Fruit fly (Drosophila melanogaster): ENCODE measurements around the gene Traf6.

Gene Traf6

DNA sequence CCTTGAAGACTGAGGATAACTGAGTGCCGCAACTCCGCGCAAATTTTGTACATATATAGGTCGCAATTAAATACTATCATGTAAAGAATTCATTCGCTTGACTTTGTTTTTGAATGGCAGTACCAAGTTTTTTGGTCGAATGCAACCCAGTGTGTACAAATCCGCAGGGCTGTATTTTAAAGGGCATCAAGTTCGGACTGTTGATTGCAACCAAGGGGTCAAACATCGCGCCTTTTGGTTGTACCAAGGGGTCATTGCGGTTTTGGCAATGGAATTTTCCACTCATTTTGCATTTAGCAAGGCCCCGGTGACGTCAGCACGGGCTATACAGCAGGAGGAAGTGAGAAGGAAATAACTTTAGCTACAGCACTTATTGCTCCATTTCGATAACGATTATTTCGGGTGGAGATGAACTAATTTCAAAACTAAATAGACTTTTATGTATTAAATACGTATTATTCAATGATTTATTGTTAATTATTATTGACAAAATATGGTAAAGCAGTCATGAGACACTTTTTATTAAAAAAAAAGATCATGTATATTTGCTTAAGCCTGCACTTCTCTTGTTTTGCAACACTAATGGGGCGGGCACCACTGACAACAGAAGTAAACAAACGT lies 25.4 kb downstream of the Traf6 start, which contains the start of gene CG10958 (continued):
- peak; percentile 49 for TF ChIP-seq Hr3 (GFP tag; optimal IDR thresholded peaks at IDR 0.05)
- no peak for TF ChIP-seq Kr (GFP tag; optimal IDR thresholded peaks at IDR 0.05)
- TF ChIP-seq Fer2 (tag; optimal IDR thresholded peaks at IDR 0.05) = peak; percentile 18
- no peak for TF ChIP-seq Gsc (GFP tag; IDR thresholded peaks at IDR 0.05)
- TF ChIP-seq CG3065 (GFP tag; optimal IDR thresholded peaks at IDR 0.05) = peak; percentile 36
- peak; percentile 59 for TF ChIP-seq CG4424 (GFP tag; optimal IDR thresholded peaks at IDR 0.05)
- TF ChIP-seq CG1603 (tag; optimal IDR thresholded peaks at IDR 0.05) = peak; percentile 34
- TF ChIP-seq chm (GFP tag; IDR thresholded peaks at IDR 0.05) = no peak
- TF ChIP-seq CG10267 (tag; optimal IDR thresholded peaks at IDR 0.05) = peak; percentile 93
- TF ChIP-seq CG1792 (GFP tag; optimal IDR thresholded peaks at IDR 0.05) = no peak
- TF ChIP-seq usp (GFP tag; optimal IDR thresholded peaks at IDR 0.05) = no peak
- TF ChIP-seq CG3726 (GFP tag; IDR thresholded peaks at IDR 0.05) = no peak
- TF ChIP-seq ssp (GFP tag; IDR thresholded peaks at IDR 0.05) = peak; percentile 38; the same call in 1 of the 2 replicates
- TF ChIP-seq tup (GFP tag; optimal IDR thresholded peaks at IDR 0.05) = peak; percentile 20
- TF ChIP-seq Sry-β (GFP tag; optimal IDR thresholded peaks at IDR 0.05) = peak; percentile 85
- TF ChIP-seq CG11723 (GFP tag; optimal IDR thresholded peaks at IDR 0.05) = peak; percentile 11

DNA sequence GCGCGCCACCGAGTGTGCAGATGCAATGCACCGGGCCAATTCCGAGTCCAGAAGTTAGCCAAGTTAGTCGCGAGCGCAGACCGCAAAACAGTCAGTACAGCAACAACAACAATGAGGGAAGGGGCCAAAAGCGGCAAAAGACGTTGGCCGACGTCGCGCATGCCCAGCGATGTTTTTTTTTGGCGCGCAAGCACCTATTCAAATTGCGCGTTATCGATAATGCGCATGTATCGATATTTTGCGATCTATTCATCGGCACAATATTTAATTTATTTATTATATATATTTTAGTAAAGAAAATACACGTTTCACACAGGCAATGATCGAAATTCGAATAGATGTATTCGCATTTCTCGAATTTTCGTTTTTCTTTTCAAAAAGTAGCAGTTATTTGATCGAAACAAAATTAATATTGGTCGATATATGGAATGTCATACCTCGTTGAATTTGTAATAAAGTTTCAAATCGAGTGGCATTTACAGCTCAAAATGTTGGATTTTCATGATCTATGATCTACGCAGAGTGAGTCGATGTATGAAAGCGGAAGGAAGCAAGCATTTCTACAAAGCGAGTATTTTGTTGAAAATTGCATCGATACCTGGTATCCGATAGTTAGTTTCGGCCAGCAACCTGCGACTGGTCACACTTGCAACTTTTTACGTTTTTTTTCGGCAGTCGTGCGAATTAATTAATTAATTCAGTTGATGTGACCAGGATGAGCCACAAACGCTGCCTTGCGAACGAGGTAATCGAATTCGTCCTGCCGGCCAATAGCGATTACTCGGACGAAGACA lies 27.8 kb downstream of the Traf6 start, which contains the start of gene CG2116:
Gene CG2116, plus strand, starts transcription at position 609 of the 794 bp plus-strand sequence.
- TF ChIP-seq CkIIα-i1 (GFP tag; IDR thresholded peaks at IDR 0.05) (no peak), Gsc (GFP tag; IDR thresholded peaks at IDR 0.05) (no peak), CG5953 (GFP tag; IDR thresholded peaks at IDR 0.05) (no peak), CG11398 (GFP tag; optimal IDR thresholded peaks at IDR 0.05) (no peak), CG30431 (GFP tag; optimal IDR thresholded peaks at IDR 0.05) (no peak), CG7745 (tag; optimal IDR thresholded peaks at IDR 0.05) (peak; percentile 90), CG3407 (GFP tag; optimal IDR thresholded peaks at IDR 0.05) (no peak), CG10147 (GFP tag; optimal IDR thresholded peaks at IDR 0.05) (no peak), Oaz (GFP tag; IDR thresholded peaks at IDR 0.05) (no peak), h (optimal IDR thresholded peaks at IDR 0.05) (no peak), Hr39 (optimal IDR thresholded peaks at IDR 0.05) (no peak), gem (tag; optimal IDR thresholded peaks at IDR 0.05) (no peak), Jarid2 (GFP tag; optimal IDR thresholded peaks at IDR 0.05) (no peak), CG2199 (GFP tag; IDR thresholded peaks at IDR 0.05) (no peak), CG3995 (GFP tag; optimal IDR thresholded peaks at IDR 0.05) (peak; percentile 46), Hey (tag; optimal IDR thresholded peaks at IDR 0.05) (no peak), bab2 (GFP tag; optimal IDR thresholded peaks at IDR 0.05) (no peak), lmd (GFP tag; IDR thresholded peaks at IDR 0.05) (no peak), CG17829 (tag; optimal IDR thresholded peaks at IDR 0.05) (peak; percentile 3), CG16815 (GFP tag; optimal IDR thresholded peaks at IDR 0.05) (no peak), Myb (GFP tag; optimal IDR thresholded peaks at IDR 0.05) (peak; percentile 47), nau (GFP tag; optimal IDR thresholded peaks at IDR 0.05) (no peak), cad (GFP tag; optimal IDR thresholded peaks at IDR 0.05) (no peak), CG11504 (tag; optimal IDR thresholded peaks at IDR 0.05) (peak; percentile 25), Rfx (GFP tag; IDR thresholded peaks at IDR 0.05) (no peak), tna (GFP tag; IDR thresholded peaks at IDR 0.05; ENCODE audit: partially characterized antibody) (0 out of 2 replicates have a peak, but pooled peaks have one; percentile 11), bigmax (GFP tag; optimal IDR thresholded peaks at IDR 0.05) (no peak), CG5245 (GFP tag; optimal IDR thresholded peaks at IDR 0.05) (no peak), fru (optimal IDR thresholded peaks at IDR 0.05) (no peak), Ssrp (tag; optimal IDR thresholded peaks at IDR 0.05) (no peak), fd3F (GFP tag; optimal IDR thresholded peaks at IDR 0.05) (no peak), stwl (tag; optimal IDR thresholded peaks at IDR 0.05) (peak; percentile 18), CG2120 (GFP tag; optimal IDR thresholded peaks at IDR 0.05) (no peak), CG4424 (GFP tag; optimal IDR thresholded peaks at IDR 0.05) (no peak), so (GFP tag; IDR thresholded peaks at IDR 0.05) (no peak), lbe (GFP tag; optimal IDR thresholded peaks at IDR 0.05) (no peak)

Data from whole organism, embryonic.